Fruit fly (Drosophila melanogaster): ENCODE measurements around the gene rg.

rg gene

DNA sequence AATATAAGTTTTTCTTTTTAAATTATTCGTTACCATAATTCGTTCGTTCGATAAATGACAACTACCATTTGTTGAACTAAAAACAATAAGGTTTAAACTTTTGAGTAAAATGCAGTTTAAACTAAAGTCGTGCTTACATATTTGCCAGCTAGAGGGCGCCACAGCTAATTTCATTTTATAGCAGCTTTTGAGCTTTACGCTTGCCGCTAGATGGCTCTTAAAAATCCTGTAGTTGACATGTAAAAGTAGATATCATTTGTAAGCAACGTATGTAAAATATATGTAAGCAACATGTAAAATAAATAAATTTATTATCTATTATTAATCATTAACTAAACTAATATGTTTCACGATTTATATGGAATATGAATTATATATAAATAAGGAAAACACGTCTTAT lies 204.1 kb downstream of the rg start:
- peak; percentile 9 for TF ChIP-seq cyc (GFP tag; optimal IDR thresholded peaks at IDR 0.05)
- no peak for TF ChIP-seq fd59A (GFP tag; optimal IDR thresholded peaks at IDR 0.05)
- peak; percentile 8 for TF ChIP-seq Hr39 (GFP tag; optimal IDR thresholded peaks at IDR 0.05)
- no peak for TF ChIP-seq CG16779 (tag; optimal IDR thresholded peaks at IDR 0.05)

DNA sequence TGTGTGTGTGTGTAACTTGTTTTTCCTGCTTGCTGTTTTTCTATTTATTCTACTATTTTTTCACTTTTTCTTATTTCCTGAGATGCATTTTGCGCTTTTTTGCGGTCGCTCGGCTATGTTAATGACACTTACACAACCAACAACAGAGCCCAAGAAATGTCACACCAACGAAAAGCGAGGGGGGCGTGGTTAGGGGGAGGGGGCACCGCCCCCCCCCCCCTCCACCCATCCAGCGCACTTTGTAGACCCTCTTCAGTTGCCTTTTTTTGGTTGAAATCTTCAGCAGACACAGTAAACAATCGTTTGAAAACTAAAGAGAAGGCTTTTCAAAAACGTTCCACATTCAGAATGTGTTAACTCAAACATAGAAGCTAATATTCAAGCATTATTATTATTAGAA lies 207.6 kb downstream of the rg start:
- TF ChIP-seq eg (GFP tag; IDR thresholded peaks at IDR 0.05) (no peak), lz (GFP tag; optimal IDR thresholded peaks at IDR 0.05) (no peak), CG3032 (tag; optimal IDR thresholded peaks at IDR 0.05) (no peak), net (GFP tag; optimal IDR thresholded peaks at IDR 0.05) (no peak), CG10669 (GFP tag; optimal IDR thresholded peaks at IDR 0.05) (no peak), CG6163 (GFP tag; IDR thresholded peaks at IDR 0.05) (no peak)

DNA sequence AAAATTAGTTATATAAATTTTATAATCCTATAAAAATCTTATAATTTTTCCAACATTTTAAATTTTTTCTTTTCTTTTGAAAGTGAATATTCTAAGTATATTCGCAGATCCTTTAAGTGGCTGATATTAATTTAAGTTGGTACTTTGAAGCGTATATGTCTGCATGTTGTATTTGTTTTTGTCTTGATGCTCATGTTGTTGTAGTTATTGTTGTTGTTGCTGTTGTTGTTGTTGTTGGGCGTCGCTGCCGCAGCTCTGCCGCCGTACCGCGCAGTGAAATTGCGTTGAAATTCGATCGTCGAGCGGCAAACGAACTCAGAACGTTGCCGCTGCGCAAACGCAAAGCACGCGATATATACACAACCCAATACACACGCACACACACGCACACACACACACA lies 210.2 kb downstream of the rg start, which contains the start of gene CG42749:
Gene CG42749, plus strand, starts transcription at position 301 of the 400 bp plus-strand sequence.
- TF ChIP-seq fd85E (GFP tag; optimal IDR thresholded peaks at IDR 0.05), result no peak
- no peak for TF ChIP-seq CG31627 (GFP tag; optimal IDR thresholded peaks at IDR 0.05)

DNA sequence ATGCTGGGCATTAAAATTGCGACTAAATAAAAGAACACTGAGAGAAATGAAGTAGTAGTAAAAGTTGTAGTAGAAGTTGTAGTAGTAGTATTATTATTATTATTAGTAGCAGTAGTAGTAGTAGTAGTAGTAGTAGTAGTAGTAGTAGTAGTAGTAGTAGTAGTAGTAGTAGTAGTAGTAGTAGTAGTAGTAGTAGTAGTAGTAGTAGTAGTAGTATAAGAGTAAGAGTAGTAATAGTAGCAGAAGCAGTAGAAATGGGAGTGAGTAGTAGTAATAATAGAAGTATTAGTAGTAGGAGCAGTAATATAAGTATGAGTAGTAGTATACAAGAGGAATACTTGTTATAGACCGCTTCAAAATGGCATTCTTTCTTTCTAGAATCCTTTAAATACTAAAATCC lies 214.4 kb downstream of the rg start:
- TF ChIP-seq net (GFP tag; optimal IDR thresholded peaks at IDR 0.05) (no peak), ss (GFP tag; optimal IDR thresholded peaks at IDR 0.05) (peak in 1 of 2 experiments; percentile 24), CG3032 (tag; optimal IDR thresholded peaks at IDR 0.05) (peak; percentile 27), cyc (GFP tag; optimal IDR thresholded peaks at IDR 0.05) (no peak), CG4318 (GFP tag; optimal IDR thresholded peaks at IDR 0.05) (no peak), CG11902 (GFP tag; optimal IDR thresholded peaks at IDR 0.05) (no peak), CG3919 (GFP tag; optimal IDR thresholded peaks at IDR 0.05) (peak; percentile 19), CG6163 (GFP tag; IDR thresholded peaks at IDR 0.05) (peak; percentile 9; the same call in 1 of the 3 replicates), fd59A (GFP tag; optimal IDR thresholded peaks at IDR 0.05) (peak; percentile 17), Hr39 (GFP tag; optimal IDR thresholded peaks at IDR 0.05) (peak; percentile 2), Eip75B (GFP tag; optimal IDR thresholded peaks at IDR 0.05) (peak; percentile 4), Eip78C (GFP tag) (peak; percentile 85), Sox14 (GFP tag; optimal IDR thresholded peaks at IDR 0.05) (peak; percentile 12), Lpt (GFP tag; optimal IDR thresholded peaks at IDR 0.05) (no peak), salr (GFP tag; optimal IDR thresholded peaks at IDR 0.05) (no peak), Ets96B (tag; optimal IDR thresholded peaks at IDR 0.05) (peak; percentile 13), CG16779 (tag; optimal IDR thresholded peaks at IDR 0.05) (no peak), CG15336 (GFP tag; IDR thresholded peaks at IDR 0.05) (no peak), svp (GFP tag) (peak; percentile 36), Met (GFP tag; optimal IDR thresholded peaks at IDR 0.05) (peak; percentile 5), lz (GFP tag; optimal IDR thresholded peaks at IDR 0.05) (peak; percentile 19), CG9139 (GFP tag; optimal IDR thresholded peaks at IDR 0.05) (no peak), CG10631 (GFP tag; optimal IDR thresholded peaks at IDR 0.05) (peak; percentile 19), acj6 (GFP tag; optimal IDR thresholded peaks at IDR 0.05) (peak; percentile 1), topi (GFP tag; optimal IDR thresholded peaks at IDR 0.05) (no peak)

DNA sequence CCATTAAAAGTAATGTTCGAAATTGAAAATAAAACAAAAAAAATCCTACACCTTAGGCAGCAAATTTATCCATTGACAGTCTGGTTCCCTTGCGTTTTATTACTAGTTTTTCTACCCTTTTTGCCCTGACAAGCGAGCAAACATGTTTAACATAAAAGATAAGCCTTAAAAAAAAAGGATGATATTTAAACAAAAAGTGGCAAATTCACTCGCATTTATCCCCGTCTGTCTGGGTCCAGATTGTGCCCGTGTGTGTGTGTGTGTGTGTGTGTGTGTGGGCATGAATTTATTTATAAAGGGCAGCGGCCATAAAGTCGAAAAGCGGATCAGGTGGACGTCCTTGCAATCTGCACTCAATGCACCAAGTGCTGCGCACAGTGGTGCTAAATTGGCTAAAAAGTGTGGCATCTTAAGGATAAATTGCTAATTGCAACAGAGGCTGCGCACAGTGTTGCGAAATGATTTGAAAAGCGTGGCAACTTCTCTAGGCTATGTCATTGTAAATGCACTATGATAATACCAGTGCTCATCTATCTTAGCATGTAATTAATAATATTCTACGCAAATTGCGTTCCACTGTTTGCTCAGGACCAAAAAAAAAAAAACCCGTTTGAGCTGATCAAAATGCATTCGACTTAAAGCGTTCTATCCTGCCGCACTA lies 215.2 kb downstream of the rg start:
- TF ChIP-seq Sox14 (GFP tag; optimal IDR thresholded peaks at IDR 0.05) (peak; percentile 67), Eip78C (GFP tag) (peak; percentile 91), fd59A (GFP tag; optimal IDR thresholded peaks at IDR 0.05) (peak; percentile 65), net (GFP tag; optimal IDR thresholded peaks at IDR 0.05) (peak; percentile 12), CG3919 (GFP tag; optimal IDR thresholded peaks at IDR 0.05) (peak; percentile 60), CG11762 (GFP tag; optimal IDR thresholded peaks at IDR 0.05; ENCODE audit: insufficient read depth) (no peak), CG8319 (GFP tag; optimal IDR thresholded peaks at IDR 0.05) (peak; percentile 46), dac (GFP tag; optimal IDR thresholded peaks at IDR 0.05) (no peak), CG8632 (GFP tag; optimal IDR thresholded peaks at IDR 0.05) (peak; percentile 52), CG6163 (GFP tag; IDR thresholded peaks at IDR 0.05) (0 out of 3 replicates have a peak, but pooled peaks have one; percentile 67), Hr39 (GFP tag; optimal IDR thresholded peaks at IDR 0.05) (peak; percentile 46), CG1621 (tag; optimal IDR thresholded peaks at IDR 0.05) (peak; percentile 60), Eip75B (GFP tag; optimal IDR thresholded peaks at IDR 0.05) (peak; percentile 75), CG6276 (GFP tag; optimal IDR thresholded peaks at IDR 0.05) (no peak), CG31627 (GFP tag; optimal IDR thresholded peaks at IDR 0.05) (peak; percentile 9), Sox102F (GFP tag; optimal IDR thresholded peaks at IDR 0.05) (peak; percentile 44), CG7368 (GFP tag; optimal IDR thresholded peaks at IDR 0.05) (peak; percentile 66), CG16779 (tag; optimal IDR thresholded peaks at IDR 0.05) (no peak), CG6792 (GFP tag; optimal IDR thresholded peaks at IDR 0.05) (peak; percentile 53), Lpt (GFP tag; optimal IDR thresholded peaks at IDR 0.05) (no peak), achi (GFP tag; optimal IDR thresholded peaks at IDR 0.05) (peak; percentile 46), CG9139 (GFP tag; optimal IDR thresholded peaks at IDR 0.05) (peak; percentile 58), CG11902 (GFP tag; optimal IDR thresholded peaks at IDR 0.05) (peak; percentile 21), Sox15 (GFP tag; optimal IDR thresholded peaks at IDR 0.05) (peak; percentile 27), CG34406 (GFP tag; optimal IDR thresholded peaks at IDR 0.05) (peak; percentile 34), CG10669 (GFP tag; optimal IDR thresholded peaks at IDR 0.05) (peak; percentile 73)
